Worm (Caenorhabditis elegans) whole organism, L1 larva: Measurements from ENCODE around the gene nhr-167.

ENCODE experiments used
- C04F5.9 ChIP-seq: sonication (generic microtip); optimal IDR thresholded peaks from 2 replicates; lab custom pipeline; 2016; ENCODE audit warnings: missing genetic modification characterization, missing compliant biosample characterization
- ceh-82 ChIP-seq, 3 experiments: fragments of 150-350 bp in 1 of 3; sonication (generic microtip) in 2 of 3; optimal IDR thresholded peaks; 2 replicates each; lab custom pipeline; 2014 to 2017; ENCODE audit warnings: missing biosample characterization in 3 of 3, missing genetic modification characterization in 3 of 3
- efl-3 ChIP-seq: fragments of 200-800 bp; sonication (Bioruptor generic); optimal IDR thresholded peaks from 2 replicates; lab custom pipeline; 2018; ENCODE audit warnings: mild to moderate bottlenecking, missing genetic modification characterization, missing compliant biosample characterization
- lin-13 ChIP-seq: fragments of 150-350 bp; optimal IDR thresholded peaks from 2 replicates; lab custom pipeline; 2014; ENCODE audit warnings: missing biosample characterization, missing genetic modification reagents, missing genetic modification characterization
- lin-14 ChIP-seq: fragments of 200-800 bp; sonication (Bioruptor generic); optimal IDR thresholded peaks from 2 replicates; lab custom pipeline; 2018; ENCODE audit warnings: mild to moderate bottlenecking, missing genetic modification characterization, moderate library complexity, missing compliant biosample characterization
- lin-39 ChIP-seq: fragments of 150-350 bp; optimal IDR thresholded peaks from 2 replicates; lab custom pipeline; 2014; ENCODE audit warnings: missing biosample characterization, missing genetic modification reagents, missing genetic modification characterization
- mdl-1 ChIP-seq, 2 experiments: fragments of 150-350 bp; optimal IDR thresholded peaks; 2 replicates each; lab custom pipeline; 2014 to 2017; ENCODE audit warnings: missing biosample characterization in 2 of 2, missing genetic modification characterization in 2 of 2, inconsistent platforms in 1 of 2
- pax-3 ChIP-seq: fragments of 200-800 bp; sonication (Bioruptor generic); optimal IDR thresholded peaks from 2 replicates; lab custom pipeline; 2018; ENCODE audit warnings: mild to moderate bottlenecking, missing genetic modification characterization, moderate library complexity, missing compliant biosample characterization
- snu-23 ChIP-seq: sonication (generic microtip); optimal IDR thresholded peaks from 2 replicates; lab custom pipeline; 2016; ENCODE audit warnings: missing genetic modification characterization, missing compliant biosample characterization
- sox-4 ChIP-seq: sonication (generic microtip); optimal IDR thresholded peaks from 2 replicates; lab custom pipeline; 2016; ENCODE audit warnings: missing genetic modification characterization, missing compliant biosample characterization
- unc-98 ChIP-seq: fragments of 200-800 bp; sonication (Bioruptor generic); IDR thresholded peaks from 2 replicates; pipeline ENCODE4 v1.3.6; 2022; ENCODE audit warnings: missing genetic modification characterization, missing compliant biosample characterization
- zip-4 ChIP-seq: fragments of 200-800 bp; sonication (Bioruptor generic); optimal IDR thresholded peaks from 2 replicates; lab custom pipeline; 2018; ENCODE audit warnings: mild to moderate bottlenecking, missing genetic modification characterization, moderate library complexity, missing compliant biosample characterization

ce11 chrX:11938826-11939225, 43.1 kb downstream of the nhr-167 start, which contains the start of gene F55G7.5:
- TF ChIP-seq ceh-82 (tag; optimal IDR thresholded peaks at IDR 0.05; lab: Kevin White, UChicago) (no peak), efl-3 (GFP tag; lab: Kevin White, UChicago) (no peak), snu-23 (no peak), lin-14 (no peak), mdl-1 (tag; optimal IDR thresholded peaks at IDR 0.05; lab: Kevin White, UChicago) (no peak), pax-3 (no peak), C04F5.9 (tag; lab: Kevin White, UChicago) (no peak), unc-98 (GFP tag; lab: Robert Waterston, UW) (no peak), zip-4 (no peak), lin-13 (no peak), sox-4 (tag; lab: Kevin White, UChicago) (no peak), lin-39 (tag; lab: Kevin White, UChicago) (no peak)
